Fruit fly (Drosophila melanogaster): ENCODE results near the gene CG5854.

Gene CG5854

dm6 chr3R:23958091-23958838, 24.6 kb downstream of the CG5854 start, which contains the start of the genes GluProRS and AP-1sigma (continued):
- TF ChIP-seq jing (GFP tag; optimal IDR thresholded peaks at IDR 0.05) (peak; percentile 74), fd102C (GFP tag; optimal IDR thresholded peaks at IDR 0.05) (peak; percentile 59), Blimp-1 (GFP tag; optimal IDR thresholded peaks at IDR 0.05) (peak; percentile 86), CG1832 (GFP tag; optimal IDR thresholded peaks at IDR 0.05) (no peak), CG18764 (GFP tag; optimal IDR thresholded peaks at IDR 0.05) (peak; percentile 88), pita (GFP tag; optimal IDR thresholded peaks at IDR 0.05) (no peak), Ets97D (GFP tag; optimal IDR thresholded peaks at IDR 0.05) (peak; percentile 78), CG2678 (tag; optimal IDR thresholded peaks at IDR 0.05) (peak; percentile 89), slou (GFP tag; optimal IDR thresholded peaks at IDR 0.05) (peak; percentile 92), nau (GFP tag; optimal IDR thresholded peaks at IDR 0.05) (no peak), slp2 (GFP tag; optimal IDR thresholded peaks at IDR 0.05) (peak; percentile 62), ab (GFP tag; optimal IDR thresholded peaks at IDR 0.05) (peak; percentile 55), so (GFP tag; IDR thresholded peaks at IDR 0.05) (peak; percentile 92), Aef1 (GFP tag; IDR thresholded peaks at IDR 0.05) (peak; percentile 95), CG4617 (GFP tag; optimal IDR thresholded peaks at IDR 0.05; ENCODE audit: borderline replicate concordance) (peak; percentile 96), CG3065 (GFP tag; optimal IDR thresholded peaks at IDR 0.05) (peak; percentile 89), en (GFP tag; optimal IDR thresholded peaks at IDR 0.05) (peak; percentile 60), run (tag; optimal IDR thresholded peaks at IDR 0.05) (peak; percentile 39), stc (GFP tag; IDR thresholded peaks at IDR 0.05) (peak; percentile 90), CG6813 (GFP tag; optimal IDR thresholded peaks at IDR 0.05) (peak; percentile 59), CG14667 (GFP tag; IDR thresholded peaks at IDR 0.05) (peak; percentile 97), Stat92E (GFP tag; optimal IDR thresholded peaks at IDR 0.05) (peak in 1 of 3 experiments; percentile 67), CG8388 (GFP tag; optimal IDR thresholded peaks at IDR 0.05) (peak; percentile 83), CG18011 (GFP tag; optimal IDR thresholded peaks at IDR 0.05) (peak; percentile 67), ATbp (GFP tag; optimal IDR thresholded peaks at IDR 0.05) (peak; percentile 72), CG31365 (tag; optimal IDR thresholded peaks at IDR 0.05) (peak; percentile 32), pnt (GFP tag; optimal IDR thresholded peaks at IDR 0.05) (peak; percentile 88), lmd (GFP tag; IDR thresholded peaks at IDR 0.05) (peak; percentile 97), Dref (GFP tag; IDR thresholded peaks at IDR 0.05) (peak; percentile 45), CG1233 (GFP tag; optimal IDR thresholded peaks at IDR 0.05) (peak; percentile 83), Bdp1 (GFP tag; optimal IDR thresholded peaks at IDR 0.05) (peak; percentile 72), CG6175 (GFP tag; IDR thresholded peaks at IDR 0.05) (peak; percentile 94), CG31441 (GFP tag; IDR thresholded peaks at IDR 0.05) (peak; percentile 85; the same call in 1 of the 2 replicates), chif (GFP tag; optimal IDR thresholded peaks at IDR 0.05) (peak; percentile 73 to 88), lilli (GFP tag; optimal IDR thresholded peaks at IDR 0.05) (peak; percentile 95), CG3726 (GFP tag; IDR thresholded peaks at IDR 0.05) (peak; percentile 92), Lim3 (GFP tag; IDR thresholded peaks at IDR 0.05) (peak; percentile 73), CG10565 (GFP tag; optimal IDR thresholded peaks at IDR 0.05) (peak; percentile 53), Side (GFP tag; optimal IDR thresholded peaks at IDR 0.05) (peak; percentile 60), sug (tag; optimal IDR thresholded peaks at IDR 0.05) (peak; percentile 89), CG16815 (GFP tag; optimal IDR thresholded peaks at IDR 0.05) (peak; percentile 91), Eip74EF (GFP tag; optimal IDR thresholded peaks at IDR 0.05) (peak in 1 of 2 experiments; percentile 32), CG32772 (GFP tag; IDR thresholded peaks at IDR 0.05) (peak; percentile 97), pzg (GFP tag; optimal IDR thresholded peaks at IDR 0.05) (peak; percentile 78), Nf-YA (GFP tag; IDR thresholded peaks at IDR 0.05) (peak; percentile 85), gt (GFP tag; IDR thresholded peaks at IDR 0.05) (peak; percentile 88), CG17802 (tag; optimal IDR thresholded peaks at IDR 0.05) (peak; percentile 70), CG11093 (GFP tag; IDR thresholded peaks at IDR 0.05) (peak; percentile 95), her (GFP tag; optimal IDR thresholded peaks at IDR 0.05) (peak; percentile 46)
